Worm (Caenorhabditis elegans) whole organism, young adult: ENCODE measurements around the gene W02H3.3.
A peak's percentile ranks its signal among the peaks of the same experiment; 100 is the strongest.

Source experiments
- K11D2.4 ChIP-seq: fragments of 200-800 bp; sonication (Bioruptor generic); IDR thresholded peaks from 2 replicates; pipeline ENCODE4 v1.3.6; 2022; ENCODE audit warnings: missing genetic modification reagents, missing genetic modification characterization, missing compliant biosample characterization
- T07F8.4 ChIP-seq: sonication (generic microtip); optimal IDR thresholded peaks from 2 replicates; lab custom pipeline; 2016; ENCODE audit warnings: mild to moderate bottlenecking, missing genetic modification characterization, moderate library complexity, missing compliant biosample characterization
- Y56A3A.18 ChIP-seq: fragments of 200-800 bp; sonication (Bioruptor generic); IDR thresholded peaks from 2 replicates; pipeline ENCODE4 v1.3.6; 2022; ENCODE audit warnings: missing genetic modification reagents, missing genetic modification characterization, missing compliant biosample characterization
- Y67H2A.10 ChIP-seq: fragments of 200-800 bp; sonication (Bioruptor generic); conservative IDR thresholded peaks from 2 replicates; pipeline ENCODE4 v1.3.6; 2022; ENCODE audit warnings: missing genetic modification reagents, missing genetic modification characterization, missing compliant biosample characterization
- athp-1 ChIP-seq: sonication (generic microtip); optimal IDR thresholded peaks from 2 replicates; lab custom pipeline; 2017; ENCODE audit warnings: mild to moderate bottlenecking, missing genetic modification characterization, missing compliant biosample characterization
- ccch-3 ChIP-seq: fragments of 200-800 bp; sonication (Bioruptor generic); optimal IDR thresholded peaks from 2 replicates; lab custom pipeline; 2018; ENCODE audit warnings: mild to moderate bottlenecking, missing genetic modification characterization, missing compliant biosample characterization
- cebp-1 ChIP-seq, 2 experiments: fragments of 200-800 bp in 1 of 2; sonication (Bioruptor generic) in 1 of 2; sonication (generic microtip) in 1 of 2; IDR thresholded peaks in 1 of 2; optimal IDR thresholded peaks in 1 of 2; 2 replicates each; pipeline versions ENCODE4 v1.3.6 to Lab custom; 2017 to 2022; ENCODE audit warnings: missing compliant biosample characterization in 2 of 2, missing genetic modification characterization in 2 of 2, mild to moderate bottlenecking in 1 of 2, missing genetic modification reagents in 1 of 2, moderate library complexity in 1 of 2
- ceh-79 ChIP-seq: sonication (generic microtip); optimal IDR thresholded peaks from 2 replicates; lab custom pipeline; 2017; ENCODE audit warnings: mild to moderate bottlenecking, missing genetic modification characterization, missing compliant biosample characterization
- ceh-91 ChIP-seq: fragments of 200-800 bp; sonication (Bioruptor generic); IDR thresholded peaks from 2 replicates; pipeline ENCODE4 v1.3.6; 2022; ENCODE audit warnings: missing genetic modification reagents, missing genetic modification characterization, missing compliant biosample characterization
- egl-44 ChIP-seq: fragments of 200-800 bp; sonication (Bioruptor generic); IDR thresholded peaks from 2 replicates; pipeline ENCODE4 v1.3.6; 2022; ENCODE audit warnings: missing genetic modification reagents, missing genetic modification characterization, missing compliant biosample characterization
- ekl-4 ChIP-seq: fragments of 200-800 bp; sonication (Bioruptor generic); IDR thresholded peaks from 2 replicates; pipeline ENCODE4 v1.3.6; 2022; ENCODE audit warnings: missing genetic modification reagents, missing genetic modification characterization, missing compliant biosample characterization
- ets-4 ChIP-seq: fragments of 200-800 bp; sonication (Bioruptor generic); optimal IDR thresholded peaks from 2 replicates; lab custom pipeline; 2018; ENCODE audit warnings: mild to moderate bottlenecking, missing genetic modification characterization, missing compliant biosample characterization
- hlh-12 ChIP-seq: sonication (generic microtip); optimal IDR thresholded peaks from 2 replicates; lab custom pipeline; 2016; ENCODE audit warnings: missing genetic modification characterization, missing compliant biosample characterization
- hlh-26 ChIP-seq: fragments of 200-800 bp; sonication (Bioruptor generic); conservative IDR thresholded peaks from 2 replicates; pipeline ENCODE4 v1.3.6; 2022; ENCODE audit warnings: missing genetic modification reagents, missing genetic modification characterization, missing compliant biosample characterization
- lsy-27 ChIP-seq: sonication (generic microtip); optimal IDR thresholded peaks from 2 replicates; lab custom pipeline; 2017; ENCODE audit warnings: missing genetic modification characterization, mild to moderate bottlenecking, missing compliant biosample characterization, antibody characterized with exemption, missing genotype, borderline replicate concordance; ENCODE audit not compliant: insufficient read depth
- madf-10 ChIP-seq: sonication (generic microtip); optimal IDR thresholded peaks from 2 replicates; lab custom pipeline; 2016; ENCODE audit warnings: mild to moderate bottlenecking, missing genetic modification characterization, missing compliant biosample characterization
- madf-8 ChIP-seq: fragments of 200-800 bp; sonication (Bioruptor generic); conservative IDR thresholded peaks from 2 replicates; pipeline ENCODE4 v1.3.6; 2022; ENCODE audit warnings: missing genetic modification reagents, missing genetic modification characterization, missing compliant biosample characterization
- mel-28 ChIP-seq: sonication (generic microtip); optimal IDR thresholded peaks from 2 replicates; lab custom pipeline; 2016; ENCODE audit warnings: borderline replicate concordance, mild to moderate bottlenecking, missing genetic modification characterization, missing compliant biosample characterization
- nhr-120 ChIP-seq: fragments of 200-800 bp; sonication (Bioruptor generic); IDR thresholded peaks from 2 replicates; pipeline ENCODE4 v1.3.6; 2022; ENCODE audit warnings: missing genetic modification characterization, missing compliant biosample characterization
- nhr-80 ChIP-seq: sonication (generic microtip); optimal IDR thresholded peaks from 2 replicates; lab custom pipeline; 2016; ENCODE audit warnings: missing genetic modification characterization, missing compliant biosample characterization
- nhr-90 ChIP-seq: sonication (generic microtip); optimal IDR thresholded peaks from 2 replicates; lab custom pipeline; 2016; ENCODE audit warnings: missing genotype, mild to moderate bottlenecking, missing genetic modification characterization, missing compliant biosample characterization
- rcor-1 ChIP-seq: fragments of 200-800 bp; sonication (Bioruptor generic); IDR thresholded peaks from 2 replicates; pipeline ENCODE4 v1.3.6; 2022; ENCODE audit warnings: missing genetic modification reagents, missing genetic modification characterization, missing compliant biosample characterization
- rpc-1 ChIP-seq, 2 experiments: fragments of 150-350 bp in 1 of 2; sonication (generic microtip) in 1 of 2; optimal IDR thresholded peaks; 2 replicates each; lab custom pipeline; 2014 to 2018; ENCODE audit warnings: missing biosample characterization in 1 of 2, missing genetic modification characterization in 1 of 2, missing genetic modification reagents in 1 of 2, missing genotype in 1 of 2
- sdz-38 ChIP-seq: sonication (generic microtip); optimal IDR thresholded peaks from 2 replicates; lab custom pipeline; 2016; ENCODE audit warnings: missing genotype, missing genetic modification characterization, missing compliant biosample characterization
- sea-2 ChIP-seq: fragments of 200-800 bp; sonication (Bioruptor generic); IDR thresholded peaks from 2 replicates; pipeline ENCODE4 v1.3.6; 2022; ENCODE audit warnings: missing genetic modification characterization, missing compliant biosample characterization
- snpc-1.1 ChIP-seq: sonication (generic microtip); optimal IDR thresholded peaks from 2 replicates; lab custom pipeline; 2017; ENCODE audit warnings: missing genetic modification characterization, mild to moderate bottlenecking, missing compliant biosample characterization, antibody characterized with exemption, moderate library complexity, missing genotype, missing genetic modification reagents; ENCODE audit not compliant: insufficient read depth
- snpc-4 ChIP-seq, 5 experiments: fragments of 150-350 bp in 1 of 5; sonication (generic microtip) in 4 of 5; optimal IDR thresholded peaks; 2 replicates each; lab custom pipeline; 2014 to 2018; ENCODE audit warnings: missing genetic modification characterization in 5 of 5, missing biosample characterization in 3 of 5, antibody characterized with exemption in 2 of 5, mild to moderate bottlenecking in 2 of 5, missing compliant biosample characterization in 2 of 5, missing genotype in 2 of 5, moderate library complexity in 2 of 5, missing genetic modification reagents in 1 of 5
- tbx-9 ChIP-seq: sonication (generic microtip); optimal IDR thresholded peaks from 2 replicates; lab custom pipeline; 2016; ENCODE audit warnings: borderline replicate concordance, missing genetic modification characterization, inconsistent platforms, missing compliant biosample characterization
- unc-130 ChIP-seq: sonication (generic microtip); optimal IDR thresholded peaks from 2 replicates; lab custom pipeline; 2016; ENCODE audit warnings: missing genetic modification reagents, missing genetic modification characterization, missing compliant biosample characterization
- ztf-18 ChIP-seq: sonication (generic microtip); optimal IDR thresholded peaks from 2 replicates; lab custom pipeline; 2016; ENCODE audit warnings: missing genotype, mild to moderate bottlenecking, missing genetic modification characterization, missing compliant biosample characterization
- ztf-22 ChIP-seq: fragments of 200-800 bp; sonication (Bioruptor generic); optimal IDR thresholded peaks from 2 replicates; lab custom pipeline; 2018; ENCODE audit warnings: mild to moderate bottlenecking, missing genetic modification characterization, moderate library complexity, missing compliant biosample characterization
- ztf-26 ChIP-seq: sonication (generic microtip); optimal IDR thresholded peaks from 2 replicates; lab custom pipeline; 2017; ENCODE audit warnings: missing genetic modification characterization, missing compliant biosample characterization
- ztf-3 ChIP-seq: fragments of 200-800 bp; sonication (Bioruptor generic); optimal IDR thresholded peaks from 2 replicates; lab custom pipeline; 2018; ENCODE audit warnings: mild to moderate bottlenecking, missing genetic modification characterization, missing compliant biosample characterization

W02H3.3 gene

DNA sequence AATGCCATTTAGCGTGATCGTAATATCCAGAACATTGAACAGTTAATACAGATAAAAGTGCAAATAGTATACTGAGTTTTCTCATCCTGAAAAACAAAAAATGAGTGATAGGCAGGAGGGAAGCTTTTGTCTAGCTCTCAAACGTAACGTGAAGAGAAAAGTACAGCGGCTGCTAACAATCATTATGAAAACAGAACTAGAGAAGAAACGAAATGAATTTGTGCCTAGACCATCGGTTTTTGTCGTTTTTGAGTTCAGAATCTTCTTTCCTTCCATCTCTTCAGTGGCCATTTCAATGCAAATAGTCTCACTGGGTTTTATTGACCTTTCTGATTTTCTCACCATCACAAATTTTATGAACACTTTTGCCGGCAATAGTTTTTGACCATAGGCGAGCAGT, 12.8 kb downstream of the W02H3.3 start, which contains the start of gene W04G3.7 (continued):
- no peak for TF ChIP-seq rcor-1 (GFP tag; lab: Robert Waterston, UW)
- no peak for TF ChIP-seq nhr-120

ce11 chrX:11080170-11080728, 17.7 kb downstream of the W02H3.3 start, which contains the start of gene sulp-7:
Gene sulp-7 (plus strand): TSS chrX:11080678.
- no peak for TF ChIP-seq lsy-27 (tag; lab: Kevin White, UChicago)
- TF ChIP-seq ekl-4 (GFP tag; lab: Robert Waterston, UW): no peak
- TF ChIP-seq nhr-80 (tag; lab: Kevin White, UChicago): peak; percentile 35
- TF ChIP-seq madf-8: no peak

ce11 chrX:11079667-11080066, 18.3 kb downstream of the W02H3.3 start, which contains the start of gene W04G3.13:
Gene W04G3.13 (minus strand): TSS chrX:11079767.
- TF ChIP-seq ztf-26 (no peak), T07F8.4 (no peak), ceh-79 (tag; lab: Kevin White, UChicago) (no peak), madf-10 (tag; lab: Kevin White, UChicago) (no peak), cebp-1 (GFP tag; IDR thresholded peaks at IDR 0.05; lab: Robert Waterston, UW) (no peak), cebp-1 (tag; optimal IDR thresholded peaks at IDR 0.05; lab: Kevin White, UChicago) (no peak), rpc-1 (optimal IDR thresholded peaks at IDR 0.05; lab: Kevin White, UChicago) (no peak), rpc-1 (tag; optimal IDR thresholded peaks at IDR 0.05; lab: Kevin White, UChicago) (no peak), K11D2.4 (GFP tag; lab: Robert Waterston, UW) (no peak), hlh-12 (no peak), ets-4 (GFP tag; lab: Kevin White, UChicago) (no peak), sdz-38 (tag; lab: Kevin White, UChicago) (no peak), ceh-91 (no peak), ztf-22 (GFP tag; lab: Kevin White, UChicago) (no peak), Y56A3A.18 (GFP tag; lab: Robert Waterston, UW) (no peak), tbx-9 (tag; lab: Kevin White, UChicago) (no peak), ccch-3 (no peak), snpc-4 (GFP tag; optimal IDR thresholded peaks at IDR 0.05; lab: Kevin White, UChicago) (no peak), snpc-4 (tag; optimal IDR thresholded peaks at IDR 0.05; lab: Kevin White, UChicago) (no peak), Y67H2A.10 (no peak), unc-130 (GFP tag; lab: Kevin White, UChicago) (no peak), egl-44 (no peak), nhr-90 (tag; lab: Kevin White, UChicago) (no peak)

DNA sequence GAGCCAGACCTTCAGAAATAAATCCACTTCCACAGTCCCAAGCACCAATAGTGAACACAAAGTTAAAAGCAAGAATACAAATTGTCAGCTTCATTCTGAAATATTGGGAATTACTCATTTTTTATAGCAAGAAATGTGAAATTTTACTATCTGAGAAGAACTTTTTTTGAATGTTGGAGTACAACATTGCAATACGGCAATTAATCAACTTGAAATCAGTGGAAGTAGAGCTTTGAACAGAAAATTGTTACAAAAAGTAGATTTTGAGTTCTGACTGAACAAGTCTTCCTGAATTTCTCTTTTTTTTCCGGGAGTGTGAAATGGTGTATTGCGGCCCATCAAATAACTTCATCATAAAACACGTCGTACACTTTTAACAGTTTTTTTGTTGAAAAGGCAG, 19.8 kb downstream of the W02H3.3 start, which contains the start of gene W04G3.10:
TSS of gene W04G3.10 (minus strand) at position 101 of the 400 bp plus-strand sequence.
- TF ChIP-seq snpc-1.1 (tag; lab: Kevin White, UChicago): no peak
- no peak for TF ChIP-seq egl-44
- TF ChIP-seq sea-2 (GFP tag; lab: Robert Waterston, UW): no peak
- no peak for TF ChIP-seq ztf-3 (GFP tag; lab: Kevin White, UChicago)
- TF ChIP-seq ztf-18 (tag; lab: Kevin White, UChicago): no peak
- no peak for TF ChIP-seq athp-1 (tag; lab: Kevin White, UChicago)
- TF ChIP-seq hlh-26 (GFP tag; lab: Robert Waterston, UW): no peak
- TF ChIP-seq mel-28 (tag; lab: Kevin White, UChicago): no peak
- TF ChIP-seq madf-8: no peak
- no peak for TF ChIP-seq rpc-1 (optimal IDR thresholded peaks at IDR 0.05; lab: Kevin White, UChicago)
- no peak for TF ChIP-seq rpc-1 (tag; optimal IDR thresholded peaks at IDR 0.05; lab: Kevin White, UChicago)
